Worm (Caenorhabditis elegans) whole organism, L3 larva: Measurements from ENCODE around the gene T23B12.6.

Experiments used
- elt-3 ChIP-seq, 3 experiments: fragments of 150-350 bp in 1 of 3; sonication (generic microtip) in 2 of 3; optimal IDR thresholded peaks; 2 replicates in 2 of 3; 4 replicates in 1 of 3; lab custom pipeline; 2014 to 2017; ENCODE audit warnings: missing biosample characterization in 3 of 3, missing genetic modification characterization in 3 of 3
- fos-1 ChIP-seq: fragments of 150-350 bp; optimal IDR thresholded peaks from 2 replicates; lab custom pipeline; 2014; ENCODE audit warnings: missing biosample characterization, missing genetic modification characterization
- jun-1 ChIP-seq: fragments of 150-350 bp; optimal IDR thresholded peaks from 2 replicates; lab custom pipeline; 2014; ENCODE audit warnings: missing biosample characterization, missing genetic modification reagents, missing genetic modification characterization
- lin-39 ChIP-seq: fragments of 150-350 bp; optimal IDR thresholded peaks from 2 replicates; lab custom pipeline; 2018; ENCODE audit warnings: missing biosample characterization, missing genetic modification reagents, missing genetic modification characterization
- nhr-237 ChIP-seq: fragments of 150-350 bp; optimal IDR thresholded peaks from 2 replicates; lab custom pipeline; 2014; ENCODE audit warnings: missing biosample characterization, missing genetic modification characterization
- nhr-25 ChIP-seq: sonication (generic microtip); optimal IDR thresholded peaks from 2 replicates; lab custom pipeline; 2017; ENCODE audit warnings: missing biosample characterization, missing genetic modification characterization
- nhr-28 ChIP-seq: fragments of 150-350 bp; optimal IDR thresholded peaks from 2 replicates; lab custom pipeline; 2014; ENCODE audit warnings: missing biosample characterization, missing genetic modification characterization
- nhr-67 ChIP-seq: fragments of 150-350 bp; optimal IDR thresholded peaks from 2 replicates; lab custom pipeline; 2014; ENCODE audit warnings: missing biosample characterization, missing genetic modification characterization
- nhr-76 ChIP-seq: fragments of 150-350 bp; sonication (generic microtip); optimal IDR thresholded peaks from 5 replicates; lab custom pipeline; 2014; ENCODE audit warnings: missing biosample characterization, missing genetic modification characterization
- pqm-1 ChIP-seq: fragments of 150-350 bp; optimal IDR thresholded peaks from 2 replicates; lab custom pipeline; 2017; ENCODE audit warnings: missing biosample characterization, missing genetic modification characterization, inconsistent platforms
- tbx-2 ChIP-seq: sonication (generic microtip); optimal IDR thresholded peaks from 2 replicates; lab custom pipeline; 2016; ENCODE audit warnings: mild to moderate bottlenecking, missing genetic modification characterization, missing compliant biosample characterization
- zag-1 ChIP-seq: fragments of 150-350 bp; optimal IDR thresholded peaks from 2 replicates; lab custom pipeline; 2014; ENCODE audit warnings: missing biosample characterization, missing genetic modification characterization

DNA sequence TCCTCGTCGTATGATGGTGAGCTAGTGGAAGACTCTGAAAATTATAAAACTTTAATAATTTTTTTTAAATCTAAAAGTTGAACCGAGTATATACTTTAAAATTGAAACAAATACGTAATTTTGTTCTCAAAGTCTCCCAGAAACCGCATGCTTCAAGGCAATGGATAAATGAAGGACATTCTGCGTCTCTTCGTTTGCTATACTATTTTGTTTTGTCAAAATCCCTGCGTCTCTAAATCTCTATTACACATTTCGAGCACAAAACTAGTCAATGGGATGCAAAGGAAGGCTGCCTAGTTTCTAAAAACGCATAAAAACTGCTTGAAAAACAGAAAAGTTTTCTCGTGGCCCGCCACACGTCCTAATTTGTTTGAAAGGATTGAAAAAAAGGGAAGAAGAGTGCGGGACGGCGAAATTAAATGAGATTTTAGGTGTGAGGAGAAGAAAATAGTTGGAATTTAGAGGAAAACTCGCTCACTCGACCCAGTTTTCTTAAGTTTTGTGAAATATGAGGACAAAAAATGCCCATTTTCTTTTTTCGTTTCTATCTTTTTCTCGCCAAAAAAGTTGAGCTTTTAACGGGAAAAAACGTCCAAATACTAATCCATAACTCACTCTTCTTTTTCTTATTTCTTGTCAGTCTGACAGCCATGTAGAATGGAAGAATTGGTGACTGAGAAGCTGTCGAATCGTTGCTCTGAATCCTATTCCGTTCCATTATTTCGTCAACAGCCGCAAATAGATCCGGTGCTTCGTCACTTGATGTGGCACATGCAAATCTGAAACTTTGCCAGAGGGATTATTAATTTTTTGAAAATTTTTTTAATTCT lies 31.4 kb downstream of the T23B12.6 start:
- no peak for TF ChIP-seq pqm-1 (tag; lab: Kevin White, UChicago)
- no peak for TF ChIP-seq zag-1 (tag; lab: Kevin White, UChicago)
- no peak for TF ChIP-seq tbx-2
- no peak for TF ChIP-seq elt-3 (tag; optimal IDR thresholded peaks at IDR 0.05; lab: Kevin White, UChicago)
- TF ChIP-seq nhr-237 (tag; lab: Kevin White, UChicago), result no peak
- no peak for TF ChIP-seq fos-1 (tag; lab: Kevin White, UChicago)
- no peak for TF ChIP-seq nhr-25 (tag; lab: Kevin White, UChicago)
- no peak for TF ChIP-seq nhr-76 (tag; lab: Kevin White, UChicago)
- no peak for TF ChIP-seq lin-39 (tag; lab: Kevin White, UChicago)
- no peak for TF ChIP-seq jun-1 (tag; lab: Kevin White, UChicago)
- no peak for TF ChIP-seq nhr-28 (tag; lab: Kevin White, UChicago)
- TF ChIP-seq nhr-67, result no peak
